Worm (Caenorhabditis elegans) whole organism, L3 larva: ENCODE measurements around the gene srd-19.
A peak's percentile ranks its signal among the peaks of the same experiment; 100 is the strongest.

Experiments
- R02D3.7 ChIP-seq: fragments of 150-350 bp; optimal IDR thresholded peaks from 2 replicates; lab custom pipeline; 2014; ENCODE audit warnings: missing biosample characterization, missing genetic modification characterization
- ZK546.5 ChIP-seq: sonication (generic microtip); optimal IDR thresholded peaks from 2 replicates; lab custom pipeline; 2017; ENCODE audit warnings: missing biosample characterization, missing genetic modification characterization
- aly-2 ChIP-seq: fragments of 150-350 bp; optimal IDR thresholded peaks from 2 replicates; lab custom pipeline; 2014; ENCODE audit warnings: missing biosample characterization, missing genetic modification characterization
- ceh-28 ChIP-seq: fragments of 150-350 bp; optimal IDR thresholded peaks from 2 replicates; lab custom pipeline; 2014; ENCODE audit warnings: missing biosample characterization, missing genetic modification reagents, missing genetic modification characterization
- ceh-82 ChIP-seq: fragments of 150-350 bp; optimal IDR thresholded peaks from 2 replicates; lab custom pipeline; 2014; ENCODE audit warnings: missing biosample characterization, missing genetic modification characterization
- ceh-9 ChIP-seq: sonication (generic microtip); optimal IDR thresholded peaks from 2 replicates; lab custom pipeline; 2018; ENCODE audit warnings: missing biosample characterization, missing genetic modification characterization
- daf-12 ChIP-seq: fragments of 150-350 bp; optimal IDR thresholded peaks from 2 replicates; lab custom pipeline; 2014; ENCODE audit warnings: missing biosample characterization, missing genetic modification reagents, missing genetic modification characterization
- egl-5 ChIP-seq: fragments of 150-350 bp; optimal IDR thresholded peaks from 2 replicates; lab custom pipeline; 2017; ENCODE audit warnings: missing biosample characterization, missing genetic modification reagents, missing genetic modification characterization, inconsistent platforms
- elt-2 ChIP-seq: sonication (generic microtip); optimal IDR thresholded peaks from 2 replicates; lab custom pipeline; 2016; ENCODE audit warnings: missing genetic modification reagents, mild to moderate bottlenecking, missing genetic modification characterization, missing compliant biosample characterization
- eor-1 ChIP-seq, 2 experiments: fragments of 150-350 bp; optimal IDR thresholded peaks; 2 replicates each; lab custom pipeline; 2014 to 2018; ENCODE audit warnings: missing biosample characterization in 2 of 2, missing genetic modification characterization in 2 of 2
- fkh-10 ChIP-seq: sonication (generic microtip); optimal IDR thresholded peaks from 2 replicates; lab custom pipeline; 2017; ENCODE audit warnings: missing biosample characterization, missing genetic modification reagents, missing genetic modification characterization
- fkh-2 ChIP-seq: fragments of 150-350 bp; optimal IDR thresholded peaks from 2 replicates; lab custom pipeline; 2014; ENCODE audit warnings: missing biosample characterization, missing genetic modification reagents, missing genetic modification characterization
- fos-1 ChIP-seq: fragments of 150-350 bp; optimal IDR thresholded peaks from 2 replicates; lab custom pipeline; 2014; ENCODE audit warnings: missing biosample characterization, missing genetic modification characterization
- jun-1 ChIP-seq: fragments of 150-350 bp; optimal IDR thresholded peaks from 2 replicates; lab custom pipeline; 2014; ENCODE audit warnings: missing biosample characterization, missing genetic modification reagents, missing genetic modification characterization
- lin-15B ChIP-seq: fragments of 150-350 bp; optimal IDR thresholded peaks from 2 replicates; lab custom pipeline; 2014; ENCODE audit warnings: missing biosample characterization, missing genetic modification characterization
- lin-39 ChIP-seq: fragments of 150-350 bp; optimal IDR thresholded peaks from 2 replicates; lab custom pipeline; 2018; ENCODE audit warnings: missing biosample characterization, missing genetic modification reagents, missing genetic modification characterization
- lsy-12 ChIP-seq: sonication (generic microtip); optimal IDR thresholded peaks from 2 replicates; lab custom pipeline; 2016; ENCODE audit warnings: mild to moderate bottlenecking, missing genetic modification characterization, missing compliant biosample characterization
- mdl-1 ChIP-seq: fragments of 150-350 bp; optimal IDR thresholded peaks from 2 replicates; lab custom pipeline; 2014; ENCODE audit warnings: missing biosample characterization, missing genetic modification characterization
- mml-1 ChIP-seq: fragments of 150-350 bp; sonication (generic microtip); optimal IDR thresholded peaks from 3 replicates; lab custom pipeline; 2014; ENCODE audit warnings: missing biosample characterization, missing genetic modification characterization
- nfya-1 ChIP-seq: sonication (generic microtip); optimal IDR thresholded peaks from 2 replicates; lab custom pipeline; 2017; ENCODE audit warnings: missing genetic modification characterization, mild to moderate bottlenecking, missing compliant biosample characterization, antibody characterized with exemption, moderate library complexity; ENCODE audit not compliant: insufficient read depth
- nhr-11 ChIP-seq: fragments of 150-350 bp; optimal IDR thresholded peaks from 2 replicates; lab custom pipeline; 2014; ENCODE audit warnings: missing biosample characterization, missing genetic modification characterization
- nhr-23 ChIP-seq: fragments of 150-350 bp; optimal IDR thresholded peaks from 2 replicates; lab custom pipeline; 2014; ENCODE audit warnings: missing biosample characterization, missing genetic modification reagents, missing genetic modification characterization
- nhr-237 ChIP-seq: fragments of 150-350 bp; optimal IDR thresholded peaks from 2 replicates; lab custom pipeline; 2014; ENCODE audit warnings: missing biosample characterization, missing genetic modification characterization
- nhr-25 ChIP-seq: sonication (generic microtip); optimal IDR thresholded peaks from 2 replicates; lab custom pipeline; 2017; ENCODE audit warnings: missing biosample characterization, missing genetic modification characterization
- nhr-28 ChIP-seq: fragments of 150-350 bp; optimal IDR thresholded peaks from 2 replicates; lab custom pipeline; 2014; ENCODE audit warnings: missing biosample characterization, missing genetic modification characterization
- nhr-43 ChIP-seq: sonication (generic microtip); optimal IDR thresholded peaks from 2 replicates; lab custom pipeline; 2016; ENCODE audit warnings: mild to moderate bottlenecking, missing genetic modification characterization, missing compliant biosample characterization; ENCODE audit not compliant: poor library complexity, severe bottlenecking
- nhr-76 ChIP-seq: fragments of 150-350 bp; sonication (generic microtip); optimal IDR thresholded peaks from 5 replicates; lab custom pipeline; 2014; ENCODE audit warnings: missing biosample characterization, missing genetic modification characterization
- pha-4 ChIP-seq: fragments of 150-350 bp; optimal IDR thresholded peaks from 2 replicates; lab custom pipeline; 2014; ENCODE audit warnings: missing biosample characterization, missing genetic modification reagents, missing genetic modification characterization
- pqm-1 ChIP-seq: fragments of 150-350 bp; optimal IDR thresholded peaks from 2 replicates; lab custom pipeline; 2017; ENCODE audit warnings: missing biosample characterization, missing genetic modification characterization, inconsistent platforms
- tbx-2 ChIP-seq: sonication (generic microtip); optimal IDR thresholded peaks from 2 replicates; lab custom pipeline; 2016; ENCODE audit warnings: mild to moderate bottlenecking, missing genetic modification characterization, missing compliant biosample characterization
- unc-39 ChIP-seq: sonication (generic microtip); optimal IDR thresholded peaks from 4 replicates; lab custom pipeline; 2017; ENCODE audit warnings: missing biosample characterization, missing genetic modification characterization
- unc-62 ChIP-seq: fragments of 150-350 bp; sonication (generic microtip); optimal IDR thresholded peaks from 4 replicates; lab custom pipeline; 2014; ENCODE audit warnings: missing biosample characterization, missing genetic modification reagents, missing genetic modification characterization
- zag-1 ChIP-seq: fragments of 150-350 bp; optimal IDR thresholded peaks from 2 replicates; lab custom pipeline; 2014; ENCODE audit warnings: missing biosample characterization, missing genetic modification characterization
- ztf-11 ChIP-seq: fragments of 150-350 bp; optimal IDR thresholded peaks from 2 replicates; lab custom pipeline; 2014; ENCODE audit warnings: missing biosample characterization, missing genetic modification characterization
- ztf-4 ChIP-seq: fragments of 150-350 bp; optimal IDR thresholded peaks from 2 replicates; lab custom pipeline; 2014; ENCODE audit warnings: missing biosample characterization, missing genetic modification characterization

Gene srd-19

ce11 chrV:13442819-13443218 lies 14.3 kb upstream of the srd-19 start:
- no peak for TF ChIP-seq nhr-28 (tag; lab: Kevin White, UChicago)
- TF ChIP-seq egl-5 (tag; lab: Kevin White, UChicago), result no peak
- TF ChIP-seq ztf-4 (tag; lab: Kevin White, UChicago), result no peak
- TF ChIP-seq ztf-11 (tag; lab: Kevin White, UChicago), result no peak
- TF ChIP-seq unc-39, result no peak
- no peak for TF ChIP-seq pha-4 (tag; lab: Kevin White, UChicago)
- TF ChIP-seq ceh-9 (tag; lab: Kevin White, UChicago), result no peak

ce11 chrV:13441661-13442060 lies 13.1 kb upstream of the srd-19 start, which contains the start of gene col-162:
TSS of gene col-162 (plus strand) at chrV:13441961.
- TF ChIP-seq mdl-1 (no peak), jun-1 (tag; lab: Kevin White, UChicago) (no peak), pqm-1 (tag; lab: Kevin White, UChicago) (no peak), elt-2 (tag; lab: Kevin White, UChicago) (no peak), fkh-2 (tag; lab: Kevin White, UChicago) (no peak), ceh-28 (tag; lab: Kevin White, UChicago) (no peak), fkh-10 (GFP tag; lab: Kevin White, UChicago) (no peak), nhr-28 (tag; lab: Kevin White, UChicago) (no peak), unc-39 (no peak), eor-1 (tag; optimal IDR thresholded peaks at IDR 0.05; lab: Kevin White, UChicago) (no peak)

ce11 chrV:13437473-13438074 lies 9.0 kb upstream of the srd-19 start, which contains the start of gene mes-4:
TSS of gene mes-4 (minus strand) at chrV:13437545.
- TF ChIP-seq tbx-2 (tag; lab: Kevin White, UChicago), result no peak
- TF ChIP-seq ztf-4 (tag; lab: Kevin White, UChicago), result no peak
- TF ChIP-seq nhr-76 (tag; lab: Kevin White, UChicago), result no peak
- no peak for TF ChIP-seq unc-62 (GFP tag; lab: Kevin White, UChicago)
- no peak for TF ChIP-seq nhr-237
- TF ChIP-seq mml-1 (tag; lab: Kevin White, UChicago), result no peak
- no peak for TF ChIP-seq lin-39 (tag; lab: Kevin White, UChicago)
- no peak for TF ChIP-seq fkh-2 (tag; lab: Kevin White, UChicago)
- TF ChIP-seq lsy-12, result no peak
- TF ChIP-seq aly-2, result no peak
- no peak for TF ChIP-seq R02D3.7 (tag; lab: Kevin White, UChicago)
- TF ChIP-seq elt-2 (tag; lab: Kevin White, UChicago), result no peak
- TF ChIP-seq nfya-1 (tag; lab: Kevin White, UChicago), result peak; percentile 91
- TF ChIP-seq ceh-82 (tag; lab: Kevin White, UChicago), result no peak
- peak; percentile 38 for TF ChIP-seq lin-15B
- no peak for TF ChIP-seq nhr-23

ce11 chrV:13432364-13432763 lies 3.8 kb upstream of the srd-19 start, which contains the start of gene srd-17:
TSS of gene srd-17 (minus strand) at chrV:13432714.
- TF ChIP-seq nhr-43 (tag; lab: Kevin White, UChicago), result no peak
- TF ChIP-seq zag-1, result no peak
- no peak for TF ChIP-seq nhr-11 (tag; lab: Kevin White, UChicago)
- TF ChIP-seq tbx-2 (tag; lab: Kevin White, UChicago), result no peak
- TF ChIP-seq fos-1 (tag; lab: Kevin White, UChicago), result no peak
- no peak for TF ChIP-seq ceh-9 (tag; lab: Kevin White, UChicago)
- TF ChIP-seq pha-4 (tag; lab: Kevin White, UChicago), result no peak
- no peak for TF ChIP-seq ceh-28 (tag; lab: Kevin White, UChicago)
- no peak for TF ChIP-seq lin-15B
- no peak for TF ChIP-seq ztf-4 (tag; lab: Kevin White, UChicago)
- no peak for TF ChIP-seq daf-12 (tag; lab: Kevin White, UChicago)
- no peak for TF ChIP-seq ZK546.5 (tag; lab: Kevin White, UChicago)
- no peak for TF ChIP-seq nhr-25 (tag; lab: Kevin White, UChicago)
- no peak for TF ChIP-seq pqm-1 (tag; lab: Kevin White, UChicago)
- no peak for TF ChIP-seq aly-2
- TF ChIP-seq nfya-1 (tag; lab: Kevin White, UChicago), result no peak
- no peak for TF ChIP-seq jun-1 (tag; lab: Kevin White, UChicago)
- no peak for TF ChIP-seq nhr-237
